Fruit fly (Drosophila melanogaster) whole organism, prepupa: ENCODE results near the gene Msp300.

Experiments used
- Blimp-1 ChIP-seq: fragments of 200-800 bp; sonication (Bioruptor generic); optimal IDR thresholded peaks from 3 replicates; lab custom pipeline; 2017; ENCODE audit warnings: missing biosample characterization, missing genetic modification characterization, mild to moderate bottlenecking, moderate library complexity, missing genetic modification reagents
- CG34406 ChIP-seq: fragments of 200-800 bp; sonication (Bioruptor generic); optimal IDR thresholded peaks from 3 replicates; lab custom pipeline; 2016; ENCODE audit warnings: missing biosample characterization, missing genetic modification characterization
- Ets96B ChIP-seq: fragments of 200-800 bp; optimal IDR thresholded peaks from 2 replicates; lab custom pipeline; 2019; ENCODE audit warnings: missing biosample characterization, mild to moderate bottlenecking, missing genetic modification characterization, moderate library complexity
- Gug ChIP-seq: fragments of 200-800 bp; sonication (Bioruptor generic); IDR thresholded peaks from 2 replicates; pipeline ENCODE4 v1.3.6; 2022; ENCODE audit warnings: missing biosample characterization, missing genetic modification characterization
- Sox102F ChIP-seq: fragments of 200-800 bp; sonication (Bioruptor generic); optimal IDR thresholded peaks from 2 replicates; lab custom pipeline; 2016; ENCODE audit warnings: missing biosample characterization, mild to moderate bottlenecking, missing genetic modification characterization
- cyc ChIP-seq: fragments of 200-800 bp; sonication (Bioruptor generic); optimal IDR thresholded peaks from 3 replicates; lab custom pipeline; 2016; ENCODE audit warnings: missing biosample characterization, missing genetic modification characterization
- net ChIP-seq: fragments of 200-800 bp; sonication (Bioruptor generic); optimal IDR thresholded peaks from 3 replicates; lab custom pipeline; 2016; ENCODE audit warnings: missing biosample characterization, missing genetic modification characterization
- pdm3 ChIP-seq: fragments of 200-800 bp; sonication (Bioruptor generic); optimal IDR thresholded peaks from 3 replicates; lab custom pipeline; 2016; ENCODE audit warnings: missing biosample characterization, missing genetic modification characterization
- svp ChIP-seq: fragments of 200-800 bp; sonication (Bioruptor generic); peaks from one replicate; lab custom pipeline; 2016; ENCODE audit warnings: missing biosample characterization, missing genetic modification characterization

DNA sequence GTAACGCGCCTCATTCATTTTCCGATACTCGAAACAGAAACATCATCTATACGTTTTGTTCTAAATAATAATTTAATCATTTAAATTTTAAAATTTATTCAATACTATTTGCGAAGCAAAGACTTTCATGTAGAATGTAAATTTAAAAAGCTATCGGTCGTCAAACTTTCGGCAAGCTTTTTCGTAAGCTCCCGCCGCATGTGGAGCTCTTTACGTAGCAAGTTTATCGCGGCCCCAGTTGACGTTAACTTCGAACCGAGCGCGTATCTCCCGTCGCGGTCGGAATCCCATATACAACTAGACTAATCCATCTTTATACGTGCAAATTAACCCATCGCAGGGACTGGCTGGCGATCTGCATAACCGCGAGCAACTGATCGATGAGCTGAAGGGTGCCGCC lies 95.0 kb downstream of the Msp300 start:
- TF ChIP-seq Blimp-1 (GFP tag; lab: Kevin White, UChicago) (no peak), Sox102F (no peak), svp (GFP tag; lab: Kevin White, UChicago) (no peak), Ets96B (tag; lab: Kevin White, UChicago) (no peak), cyc (GFP tag; lab: Kevin White, UChicago) (no peak), CG34406 (GFP tag; lab: Kevin White, UChicago) (no peak), pdm3 (GFP tag; lab: Kevin White, UChicago) (no peak), net (GFP tag; lab: Kevin White, UChicago) (no peak), Gug (GFP tag; lab: Robert Waterston, UW) (no peak)
